Fruit fly (Drosophila melanogaster) whole organism, embryonic: ENCODE measurements around the gene NANS.
A peak's percentile ranks its signal among the peaks of the same experiment; 100 is the strongest.

Experiments used
- Abd-B ChIP-seq: fragments of 200-800 bp; sonication (Bioruptor generic); optimal IDR thresholded peaks from 2 replicates; lab custom pipeline; 2018; ENCODE audit warnings: missing biosample characterization, mild to moderate bottlenecking, missing genetic modification characterization, moderate library complexity
- BEAF-32 ChIP-seq: fragments of 200-800 bp; sonication (Bioruptor generic); optimal IDR thresholded peaks from 3 replicates; lab custom pipeline; 2017; ENCODE audit warnings: missing biosample characterization, missing genetic modification characterization, mild to moderate bottlenecking, moderate library complexity, missing genetic modification reagents
- CG11560 ChIP-seq: fragments of 200-800 bp; sonication (Bioruptor generic); IDR thresholded peaks from 3 replicates; pipeline ENCODE4 v1.3.6; 2022; ENCODE audit warnings: missing biosample characterization, missing genetic modification characterization
- CG12769 ChIP-seq: fragments of 200-800 bp; sonication (Bioruptor generic); optimal IDR thresholded peaks from 2 replicates; lab custom pipeline; 2019; ENCODE audit warnings: missing biosample characterization, mild to moderate bottlenecking, missing genetic modification characterization, moderate library complexity
- CG17568 ChIP-seq: fragments of 200-800 bp; sonication (Bioruptor generic); optimal IDR thresholded peaks from 2 replicates; lab custom pipeline; 2018; ENCODE audit warnings: missing biosample characterization, mild to moderate bottlenecking, missing genetic modification characterization, moderate library complexity
- CG17829 ChIP-seq: fragments of 200-800 bp; optimal IDR thresholded peaks from 2 replicates; lab custom pipeline; 2019; ENCODE audit warnings: missing biosample characterization, mild to moderate bottlenecking, missing genetic modification characterization, moderate library complexity
- CG1832 ChIP-seq: fragments of 200-800 bp; sonication (Bioruptor generic); optimal IDR thresholded peaks from 2 replicates; lab custom pipeline; 2017; ENCODE audit warnings: missing biosample characterization, mild to moderate bottlenecking, missing genetic modification characterization, inconsistent platforms
- CG2678 ChIP-seq: fragments of 200-800 bp; sonication (Bioruptor generic); optimal IDR thresholded peaks from 3 replicates; lab custom pipeline; 2019; ENCODE audit warnings: missing biosample characterization, mild to moderate bottlenecking, missing genetic modification characterization, moderate library complexity
- CG30020 ChIP-seq: fragments of 200-800 bp; optimal IDR thresholded peaks from 2 replicates; lab custom pipeline; 2019; ENCODE audit warnings: missing biosample characterization, mild to moderate bottlenecking, missing genetic modification characterization, moderate library complexity
- CG32772 ChIP-seq: fragments of 200-800 bp; sonication (Bioruptor generic); IDR thresholded peaks from 2 replicates; pipeline ENCODE4 v1.3.6; 2022; ENCODE audit warnings: missing biosample characterization, missing genetic modification characterization
- CG34376 ChIP-seq: fragments of 200-800 bp; sonication (Bioruptor generic); optimal IDR thresholded peaks from 2 replicates; lab custom pipeline; 2018; ENCODE audit warnings: missing biosample characterization, mild to moderate bottlenecking, missing genetic modification characterization
- CG34422 ChIP-seq: fragments of 200-800 bp; sonication (Bioruptor generic); IDR thresholded peaks from 3 replicates; pipeline ENCODE4 v1.3.6; 2022; ENCODE audit warnings: missing biosample characterization, missing genetic modification characterization
- CG5245 ChIP-seq: fragments of 200-800 bp; sonication (Bioruptor generic); optimal IDR thresholded peaks from 3 replicates; lab custom pipeline; 2016; ENCODE audit warnings: missing biosample characterization, missing genetic modification characterization
- CG8281 ChIP-seq: fragments of 200-800 bp; sonication (Bioruptor generic); optimal IDR thresholded peaks from 2 replicates; lab custom pipeline; 2018; ENCODE audit warnings: missing biosample characterization, mild to moderate bottlenecking, missing genetic modification characterization, moderate library complexity
- CG8478 ChIP-seq: fragments of >200 bp; optimal IDR thresholded peaks from 2 replicates; lab custom pipeline; 2018
- CG8924 ChIP-seq: fragments of 200-800 bp; optimal IDR thresholded peaks from 3 replicates; lab custom pipeline; 2019; ENCODE audit warnings: missing biosample characterization, mild to moderate bottlenecking, missing genetic modification characterization, moderate library complexity
- Camta ChIP-seq: fragments of 200-800 bp; sonication (Bioruptor generic); optimal IDR thresholded peaks from 2 replicates; lab custom pipeline; 2016; ENCODE audit warnings: missing biosample characterization, missing genetic modification characterization
- Dfd ChIP-seq, 2 experiments: fragments of >200 bp; optimal IDR thresholded peaks; 2 replicates each; lab custom pipeline; 2017; ENCODE audit warnings: missing biosample characterization in 2 of 2, missing genetic modification characterization in 2 of 2
- Elba2 ChIP-seq: fragments of 200-800 bp; sonication (Bioruptor generic); optimal IDR thresholded peaks from 3 replicates; lab custom pipeline; 2016; ENCODE audit warnings: missing biosample characterization, missing genetic modification characterization
- HLH4C ChIP-seq: fragments of 200-800 bp; sonication (Bioruptor generic); IDR thresholded peaks from 3 replicates; pipeline ENCODE4 v1.3.6; 2022; ENCODE audit warnings: missing biosample characterization, missing genetic modification characterization; ENCODE audit not compliant: partially characterized antibody
- HLHmδ ChIP-seq: fragments of 200-800 bp; sonication (Bioruptor generic); optimal IDR thresholded peaks from 2 replicates; lab custom pipeline; 2018; ENCODE audit warnings: missing biosample characterization, mild to moderate bottlenecking, missing genetic modification characterization, moderate library complexity
- Lhr ChIP-seq: fragments of 200-800 bp; sonication (Bioruptor generic); optimal IDR thresholded peaks from 3 replicates; lab custom pipeline; 2017; ENCODE audit warnings: mild to moderate bottlenecking, missing biosample characterization, missing genetic modification reagents, missing genetic modification characterization
- Max ChIP-seq: fragments of 200-800 bp; sonication (Bioruptor generic); optimal IDR thresholded peaks from 2 replicates; lab custom pipeline; 2016; ENCODE audit warnings: missing biosample characterization, mild to moderate bottlenecking, missing genetic modification characterization
- Nf-YB ChIP-seq: fragments of 200-800 bp; sonication (Bioruptor generic); optimal IDR thresholded peaks from 3 replicates; lab custom pipeline; 2019; ENCODE audit warnings: missing biosample characterization, mild to moderate bottlenecking, missing genetic modification characterization, moderate library complexity
- Nf-YC ChIP-seq: fragments of 200-800 bp; optimal IDR thresholded peaks from 3 replicates; lab custom pipeline; 2019; ENCODE audit warnings: missing biosample characterization, mild to moderate bottlenecking, missing genetic modification characterization, moderate library complexity
- Oaz ChIP-seq: fragments of 200-800 bp; sonication (Bioruptor generic); IDR thresholded peaks from 2 replicates; pipeline ENCODE4 v1.3.6; 2022; ENCODE audit warnings: missing biosample characterization, missing genetic modification characterization
- Sry-δ ChIP-seq: fragments of 200-800 bp; sonication (Bioruptor generic); optimal IDR thresholded peaks from 2 replicates; lab custom pipeline; 2016; ENCODE audit warnings: missing biosample characterization, missing genetic modification characterization
- Ssrp ChIP-seq: fragments of 200-800 bp; sonication (Bioruptor generic); optimal IDR thresholded peaks from 2 replicates; lab custom pipeline; 2018; ENCODE audit warnings: missing biosample characterization, mild to moderate bottlenecking, missing genetic modification characterization, moderate library complexity
- Tbp ChIP-seq: fragments of >200 bp; optimal IDR thresholded peaks from 2 replicates; lab custom pipeline; 2018; ENCODE audit warnings: missing biosample characterization, missing genetic modification characterization
- YL-1 ChIP-seq: fragments of 200-800 bp; sonication (Bioruptor generic); optimal IDR thresholded peaks from 3 replicates; lab custom pipeline; 2017; ENCODE audit warnings: missing biosample characterization, mild to moderate bottlenecking, missing genetic modification characterization
- al ChIP-seq: fragments of 200-800 bp; sonication (Bioruptor generic); IDR thresholded peaks from 2 replicates; pipeline ENCODE4 v1.3.6; 2022; ENCODE audit warnings: missing biosample characterization, missing genetic modification characterization
- ase ChIP-seq: fragments of 200-800 bp; sonication (Bioruptor generic); IDR thresholded peaks from 3 replicates; pipeline ENCODE4 v1.3.6; 2022; ENCODE audit warnings: missing biosample characterization, missing genetic modification characterization
- bowl ChIP-seq: fragments of 200-800 bp; sonication (Bioruptor generic); IDR thresholded peaks from 2 replicates; pipeline ENCODE4 v1.3.6; 2022; ENCODE audit warnings: missing biosample characterization, missing genetic modification characterization
- ci ChIP-seq: fragments of 200-800 bp; sonication (Bioruptor generic); IDR thresholded peaks from 3 replicates; pipeline ENCODE4 v1.3.6; 2022; ENCODE audit warnings: missing biosample characterization, missing genetic modification characterization
- crp ChIP-seq, 2 experiments: fragments of 200-800 bp; sonication (Bioruptor generic); optimal IDR thresholded peaks; 2 replicates in 1 of 2; 3 replicates in 1 of 2; lab custom pipeline; 2017; ENCODE audit warnings: missing biosample characterization in 2 of 2, missing genetic modification characterization in 2 of 2, mild to moderate bottlenecking in 1 of 2, moderate library complexity in 1 of 2
- dpn ChIP-seq, 2 experiments: fragments of 200-800 bp; sonication (Bioruptor generic); optimal IDR thresholded peaks; 3 replicates each; lab custom pipeline; 2016; ENCODE audit warnings: missing biosample characterization in 2 of 2, missing genetic modification characterization in 2 of 2
- ewg ChIP-seq: fragments of 200-800 bp; sonication (Bioruptor generic); optimal IDR thresholded peaks from 3 replicates; lab custom pipeline; 2017; ENCODE audit warnings: mild to moderate bottlenecking, missing biosample characterization, missing genetic modification reagents, missing genetic modification characterization
- gcm ChIP-seq: fragments of 200-800 bp; sonication (Bioruptor generic); optimal IDR thresholded peaks from 2 replicates; lab custom pipeline; 2019; ENCODE audit warnings: missing biosample characterization, mild to moderate bottlenecking, missing genetic modification characterization, moderate library complexity
- gsb ChIP-seq: fragments of 200-800 bp; sonication (Bioruptor generic); IDR thresholded peaks from 2 replicates; pipeline ENCODE4 v1.3.6; 2022; ENCODE audit warnings: missing biosample characterization, missing genetic modification characterization
- lola ChIP-seq, 3 experiments: fragments of >200 bp in 2 of 3; fragments of 200-800 bp in 1 of 3; sonication (Bioruptor generic) in 1 of 3; optimal IDR thresholded peaks; 2 replicates each; lab custom pipeline; 2017 to 2019; ENCODE audit warnings: missing biosample characterization in 3 of 3, missing genetic modification characterization in 3 of 3, mild to moderate bottlenecking in 1 of 3, moderate library complexity in 1 of 3
- nerfin-1 ChIP-seq: fragments of 200-800 bp; sonication (Bioruptor generic); optimal IDR thresholded peaks from 3 replicates; lab custom pipeline; 2019; ENCODE audit warnings: missing biosample characterization, mild to moderate bottlenecking, missing genetic modification characterization, moderate library complexity
- nerfin-2 ChIP-seq: fragments of 200-800 bp; sonication (Bioruptor generic); IDR thresholded peaks from 2 replicates; pipeline ENCODE4 v1.3.6; 2022; ENCODE audit warnings: missing biosample characterization, missing genetic modification characterization; ENCODE audit not compliant: partially characterized antibody
- nmo ChIP-seq: fragments of 200-800 bp; sonication (Bioruptor generic); optimal IDR thresholded peaks from 2 replicates; lab custom pipeline; 2018; ENCODE audit warnings: missing biosample characterization, mild to moderate bottlenecking, missing genetic modification characterization, moderate library complexity
- p53 ChIP-seq: fragments of 200-800 bp; sonication (Bioruptor generic); optimal IDR thresholded peaks from 2 replicates; lab custom pipeline; 2016; ENCODE audit warnings: missing biosample characterization, missing genetic modification characterization
- scrt ChIP-seq: fragments of 200-800 bp; sonication (Bioruptor generic); optimal IDR thresholded peaks from 2 replicates; lab custom pipeline; 2018; ENCODE audit warnings: missing biosample characterization, mild to moderate bottlenecking, missing genetic modification characterization, moderate library complexity
- tll ChIP-seq, 2 experiments: fragments of 200-800 bp in 1 of 2; fragments of >200 bp in 1 of 2; sonication (Bioruptor generic) in 1 of 2; optimal IDR thresholded peaks; 2 replicates each; lab custom pipeline; 2017 to 2019; ENCODE audit warnings: missing biosample characterization in 2 of 2, missing genetic modification characterization in 2 of 2, mild to moderate bottlenecking in 1 of 2, moderate library complexity in 1 of 2
- trem ChIP-seq: fragments of 200-800 bp; optimal IDR thresholded peaks from 3 replicates; lab custom pipeline; 2019; ENCODE audit warnings: missing biosample characterization, mild to moderate bottlenecking, missing genetic modification characterization, moderate library complexity
- twi ChIP-seq: fragments of 200-800 bp; optimal IDR thresholded peaks from 2 replicates; lab custom pipeline; 2019; ENCODE audit warnings: missing biosample characterization, mild to moderate bottlenecking, missing genetic modification characterization, moderate library complexity

Gene NANS

dm6 chr3R:12425510-12426309 lies 668 bp upstream of the NANS start, which contains the start of gene Pp1-87B (continued):
- TF ChIP-seq dpn (GFP tag; optimal IDR thresholded peaks at IDR 0.05; lab: Kevin White, UChicago) (peak in 1 of 2 experiments; percentile 11), gcm (no peak), tll (GFP tag; optimal IDR thresholded peaks at IDR 0.05; lab: Kevin White, UChicago) (peak; percentile 40 to 98), CG2678 (no peak), YL-1 (peak; percentile 86), CG12769 (no peak), HLH4C (GFP tag; lab: Robert Waterston, UW) (peak; percentile 66; the same call in 2 of the 3 replicates), CG34422 (GFP tag; lab: Robert Waterston, UW) (peak; percentile 31; the same call in 1 of the 3 replicates), nmo (GFP tag; lab: Kevin White, UChicago) (peak; percentile 72), Sry-δ (peak; percentile 75), HLHmδ (GFP tag; lab: Kevin White, UChicago) (peak; percentile 61), Lhr (GFP tag; lab: Kevin White, UChicago) (peak; percentile 85), trem (tag; lab: Kevin White, UChicago) (peak; percentile 28), Nf-YB (GFP tag; lab: Kevin White, UChicago) (peak; percentile 13), CG30020 (tag; lab: Kevin White, UChicago) (peak; percentile 45), nerfin-1 (tag; lab: Kevin White, UChicago) (no peak), scrt (no peak), CG8478 (lab: Kevin White, UChicago) (peak; percentile 97), CG1832 (GFP tag; lab: Kevin White, UChicago) (peak; percentile 95), BEAF-32 (peak; percentile 70), Abd-B (GFP tag; lab: Kevin White, UChicago) (peak; percentile 30), ase (GFP tag; lab: Robert Waterston, UW) (no peak), al (GFP tag; lab: Robert Waterston, UW) (no peak), CG5245 (no peak), gsb (GFP tag; lab: Robert Waterston, UW) (no peak), Dfd (GFP tag; optimal IDR thresholded peaks at IDR 0.05; lab: Kevin White, UChicago) (peak in 1 of 2 experiments; percentile 30), Oaz (no peak), ci (GFP tag; lab: Robert Waterston, UW) (0 out of 3 replicates have a peak, but pooled peaks have one; percentile 5), Nf-YC (tag; lab: Kevin White, UChicago) (peak; percentile 46), CG8281 (tag; lab: Kevin White, UChicago) (no peak), CG17568 (GFP tag; lab: Kevin White, UChicago) (no peak), Camta (GFP tag; lab: Kevin White, UChicago) (peak; percentile 13), p53 (GFP tag; lab: Kevin White, UChicago) (peak; percentile 14), CG34376 (GFP tag; lab: Kevin White, UChicago) (peak; percentile 9), nerfin-2 (GFP tag; lab: Robert Waterston, UW) (no peak), bowl (GFP tag; lab: Robert Waterston, UW) (no peak), crp (GFP tag; optimal IDR thresholded peaks at IDR 0.05; lab: Kevin White, UChicago) (peak in 1 of 2 experiments; percentile 8), CG8924 (tag; lab: Kevin White, UChicago) (peak; percentile 43), Elba2 (peak; percentile 98), Tbp (GFP tag; lab: Kevin White, UChicago) (peak; percentile 21), Max (GFP tag; lab: Kevin White, UChicago) (peak; percentile 27), CG11560 (tag; lab: Robert Waterston, UW) (peak; percentile 100), CG32772 (GFP tag; lab: Robert Waterston, UW) (no peak), Ssrp (no peak), CG17829 (tag; lab: Kevin White, UChicago) (no peak), ewg (no peak), twi (tag; lab: Kevin White, UChicago) (peak; percentile 28), lola (GFP tag; optimal IDR thresholded peaks at IDR 0.05; lab: Kevin White, UChicago) (peak in 1 of 3 experiments; percentile 28)
